Worm (Caenorhabditis elegans) whole organism, mixed stage, embryonic: Measurements from ENCODE around the gene sri-65.

Experiments
- M03D4.4 ChIP-seq: sonication (generic microtip); optimal IDR thresholded peaks from 2 replicates; lab custom pipeline; 2017; ENCODE audit warnings: mild to moderate bottlenecking, missing genetic modification characterization, missing compliant biosample characterization
- bed-3 ChIP-seq: fragments of 200-800 bp; sonication (Bioruptor generic); optimal IDR thresholded peaks from 3 replicates; lab custom pipeline; 2018; ENCODE audit warnings: mild to moderate bottlenecking, missing genetic modification characterization, moderate library complexity, missing compliant biosample characterization
- blmp-1 ChIP-seq: fragments of 150-350 bp; optimal IDR thresholded peaks from 2 replicates; lab custom pipeline; 2014; ENCODE audit warnings: missing biosample characterization, missing genetic modification characterization
- ceh-39 ChIP-seq: fragments of 150-350 bp; optimal IDR thresholded peaks from 2 replicates; lab custom pipeline; 2014; ENCODE audit warnings: missing biosample characterization, missing genetic modification characterization
- ceh-43 ChIP-seq: fragments of 200-800 bp; sonication (Bioruptor generic); optimal IDR thresholded peaks from 2 replicates; lab custom pipeline; 2018; ENCODE audit warnings: mild to moderate bottlenecking, missing genetic modification characterization, moderate library complexity, missing compliant biosample characterization
- ceh-83 ChIP-seq: fragments of 200-800 bp; sonication (Bioruptor generic); optimal IDR thresholded peaks from 2 replicates; lab custom pipeline; 2018; ENCODE audit warnings: mild to moderate bottlenecking, missing genetic modification characterization, missing compliant biosample characterization
- ces-1 ChIP-seq: fragments of 150-350 bp; optimal IDR thresholded peaks from 2 replicates; lab custom pipeline; 2014; ENCODE audit warnings: missing biosample characterization, missing genetic modification reagents, missing genetic modification characterization
- drap-1 ChIP-seq: fragments of 200-800 bp; sonication (Bioruptor generic); optimal IDR thresholded peaks from 3 replicates; lab custom pipeline; 2018; ENCODE audit warnings: mild to moderate bottlenecking, missing genetic modification characterization, missing compliant biosample characterization
- elt-1 ChIP-seq: sonication (generic microtip); optimal IDR thresholded peaks from 2 replicates; lab custom pipeline; 2017; ENCODE audit warnings: missing genetic modification characterization, mild to moderate bottlenecking, missing compliant biosample characterization, antibody characterized with exemption, moderate library complexity, borderline replicate concordance; ENCODE audit not compliant: insufficient read depth
- elt-3 ChIP-seq: fragments of 150-350 bp; optimal IDR thresholded peaks from 2 replicates; lab custom pipeline; 2014; ENCODE audit warnings: missing biosample characterization, missing genetic modification characterization
- flh-1 ChIP-seq: fragments of 200-800 bp; sonication (Bioruptor generic); optimal IDR thresholded peaks from 2 replicates; lab custom pipeline; 2018; ENCODE audit warnings: mild to moderate bottlenecking, missing genetic modification characterization, moderate library complexity, missing compliant biosample characterization
- ham-2 ChIP-seq: fragments of 200-800 bp; sonication (Bioruptor generic); optimal IDR thresholded peaks from 2 replicates; lab custom pipeline; 2018; ENCODE audit warnings: mild to moderate bottlenecking, missing genetic modification characterization, missing compliant biosample characterization
- hlh-1 ChIP-seq: fragments of 150-350 bp; optimal IDR thresholded peaks from 2 replicates; lab custom pipeline; 2014; ENCODE audit warnings: missing biosample characterization, missing genetic modification reagents, missing genetic modification characterization
- lin-13 ChIP-seq: fragments of 150-350 bp; optimal IDR thresholded peaks from 2 replicates; lab custom pipeline; 2014; ENCODE audit warnings: missing biosample characterization, missing genetic modification characterization
- lsy-2 ChIP-seq: fragments of 150-350 bp; optimal IDR thresholded peaks from 2 replicates; lab custom pipeline; 2014; ENCODE audit warnings: missing biosample characterization, missing genetic modification characterization
- mab-5 ChIP-seq: fragments of 150-350 bp; optimal IDR thresholded peaks from 2 replicates; lab custom pipeline; 2014; ENCODE audit warnings: missing biosample characterization, missing genetic modification characterization
- mep-1 ChIP-seq: fragments of 150-350 bp; optimal IDR thresholded peaks from 2 replicates; lab custom pipeline; 2017; ENCODE audit warnings: missing biosample characterization, missing genetic modification reagents, missing genetic modification characterization, inconsistent platforms
- mls-2 ChIP-seq: sonication (generic microtip); optimal IDR thresholded peaks from 2 replicates; lab custom pipeline; 2016; ENCODE audit warnings: mild to moderate bottlenecking, missing genetic modification characterization, moderate library complexity, missing compliant biosample characterization
- nhr-12 ChIP-seq: fragments of 150-350 bp; optimal IDR thresholded peaks from 2 replicates; lab custom pipeline; 2014; ENCODE audit warnings: missing biosample characterization, missing genetic modification characterization
- nhr-2 ChIP-seq: fragments of 150-350 bp; optimal IDR thresholded peaks from 2 replicates; lab custom pipeline; 2014; ENCODE audit warnings: missing biosample characterization, missing genetic modification characterization
- nhr-237 ChIP-seq: fragments of 150-350 bp; optimal IDR thresholded peaks from 2 replicates; lab custom pipeline; 2014; ENCODE audit warnings: missing biosample characterization, missing genetic modification characterization
- nhr-28 ChIP-seq: fragments of 150-350 bp; optimal IDR thresholded peaks from 2 replicates; lab custom pipeline; 2014; ENCODE audit warnings: missing biosample characterization, missing genetic modification characterization
- nhr-76 ChIP-seq: sonication (generic microtip); optimal IDR thresholded peaks from 2 replicates; lab custom pipeline; 2017; ENCODE audit warnings: missing biosample characterization, missing genetic modification characterization
- pha-4 ChIP-seq: fragments of 150-350 bp; optimal IDR thresholded peaks from 2 replicates; lab custom pipeline; 2018; ENCODE audit warnings: missing biosample characterization, missing genetic modification reagents, missing genetic modification characterization
- snpc-4 ChIP-seq: fragments of 150-350 bp; optimal IDR thresholded peaks from 2 replicates; lab custom pipeline; 2014; ENCODE audit warnings: missing biosample characterization, missing genetic modification characterization
- sptf-1 ChIP-seq: sonication (generic microtip); optimal IDR thresholded peaks from 2 replicates; lab custom pipeline; 2017; ENCODE audit warnings: mild to moderate bottlenecking, missing genetic modification characterization, moderate library complexity, missing compliant biosample characterization
- tbx-8 ChIP-seq: fragments of 200-800 bp; sonication (Bioruptor generic); optimal IDR thresholded peaks from 2 replicates; lab custom pipeline; 2018; ENCODE audit warnings: mild to moderate bottlenecking, missing genetic modification characterization, moderate library complexity, missing compliant biosample characterization
- unc-39 ChIP-seq: fragments of 150-350 bp; optimal IDR thresholded peaks from 2 replicates; lab custom pipeline; 2014; ENCODE audit warnings: missing biosample characterization, missing genetic modification characterization
- unc-62 ChIP-seq: fragments of 150-350 bp; optimal IDR thresholded peaks from 2 replicates; lab custom pipeline; 2014; ENCODE audit warnings: missing biosample characterization, missing genetic modification reagents, missing genetic modification characterization
- zip-8 ChIP-seq: fragments of 150-350 bp; optimal IDR thresholded peaks from 2 replicates; lab custom pipeline; 2014; ENCODE audit warnings: missing biosample characterization, missing genetic modification characterization
- ztf-11 ChIP-seq: fragments of 150-350 bp; optimal IDR thresholded peaks from 2 replicates; lab custom pipeline; 2014; ENCODE audit warnings: missing biosample characterization, missing genetic modification characterization

Gene sri-65

DNA sequence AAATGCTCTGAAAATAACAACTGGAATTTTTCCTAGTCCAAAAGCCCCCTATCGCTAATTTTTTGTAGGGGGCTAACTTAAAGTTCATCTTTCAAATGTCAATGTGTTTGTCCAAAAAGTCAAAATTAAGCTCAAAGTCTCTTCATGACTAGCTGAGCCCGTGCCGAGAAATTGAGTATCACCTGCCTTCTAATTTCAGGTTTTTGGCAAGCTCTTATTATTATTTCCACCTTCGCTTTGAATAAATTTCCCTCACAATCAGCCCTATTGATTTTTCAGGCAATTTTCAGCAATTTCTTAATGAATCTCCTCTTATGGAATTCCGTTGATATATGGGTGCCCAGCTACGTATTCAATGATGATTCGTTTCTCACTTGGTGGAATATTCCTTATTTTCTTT lies 11.2 kb upstream of the sri-65 start, which contains the start of gene sre-36:
TSS of gene sre-36 (plus strand) at position 301 of the 400 bp plus-strand sequence.
- TF ChIP-seq blmp-1 (tag; lab: Kevin White, UChicago) (no peak), unc-39 (tag; lab: Kevin White, UChicago) (no peak), nhr-12 (tag; lab: Kevin White, UChicago) (no peak), pha-4 (tag; lab: Kevin White, UChicago) (no peak), elt-1 (no peak), lsy-2 (tag; lab: Kevin White, UChicago) (no peak), M03D4.4 (tag; lab: Kevin White, UChicago) (no peak), mab-5 (tag; lab: Kevin White, UChicago) (no peak), hlh-1 (tag; lab: Kevin White, UChicago) (no peak), mep-1 (tag; lab: Kevin White, UChicago) (no peak), zip-8 (tag; lab: Kevin White, UChicago) (no peak), ztf-11 (tag; lab: Kevin White, UChicago) (no peak), snpc-4 (tag; lab: Kevin White, UChicago) (no peak), nhr-28 (no peak), tbx-8 (GFP tag; lab: Kevin White, UChicago) (no peak), flh-1 (GFP tag; lab: Kevin White, UChicago) (no peak), ceh-83 (GFP tag; lab: Kevin White, UChicago) (no peak)

ce11 chrV:16395739-16396138 lies 7.6 kb upstream of the sri-65 start, which contains the start of gene F13A7.12:
Gene F13A7.12 (plus strand): TSS chrV:16396039.
- no peak for TF ChIP-seq nhr-76 (tag; lab: Kevin White, UChicago)
- TF ChIP-seq elt-3 (tag; lab: Kevin White, UChicago) = no peak
- TF ChIP-seq, all 35 proteins: peak for 0

ce11 chrV:16395131-16395530 lies 7.0 kb upstream of the sri-65 start, which contains the start of gene F13A7.11:
Gene F13A7.11 (minus strand): TSS chrV:16395304.
- TF ChIP-seq nhr-76 (tag; lab: Kevin White, UChicago) (no peak), elt-1 (no peak), ceh-43 (no peak), hlh-1 (tag; lab: Kevin White, UChicago) (no peak), mls-2 (tag; lab: Kevin White, UChicago) (no peak), lin-13 (tag; lab: Kevin White, UChicago) (no peak), M03D4.4 (tag; lab: Kevin White, UChicago) (no peak), sptf-1 (tag; lab: Kevin White, UChicago) (no peak), tbx-8 (GFP tag; lab: Kevin White, UChicago) (no peak), nhr-2 (tag; lab: Kevin White, UChicago) (no peak), ham-2 (GFP tag; lab: Kevin White, UChicago) (no peak), flh-1 (GFP tag; lab: Kevin White, UChicago) (no peak), blmp-1 (tag; lab: Kevin White, UChicago) (no peak), ceh-39 (tag; lab: Kevin White, UChicago) (no peak), unc-39 (tag; lab: Kevin White, UChicago) (no peak), drap-1 (GFP tag; lab: Kevin White, UChicago) (no peak), nhr-28 (no peak), bed-3 (GFP tag; lab: Kevin White, UChicago) (no peak)

DNA sequence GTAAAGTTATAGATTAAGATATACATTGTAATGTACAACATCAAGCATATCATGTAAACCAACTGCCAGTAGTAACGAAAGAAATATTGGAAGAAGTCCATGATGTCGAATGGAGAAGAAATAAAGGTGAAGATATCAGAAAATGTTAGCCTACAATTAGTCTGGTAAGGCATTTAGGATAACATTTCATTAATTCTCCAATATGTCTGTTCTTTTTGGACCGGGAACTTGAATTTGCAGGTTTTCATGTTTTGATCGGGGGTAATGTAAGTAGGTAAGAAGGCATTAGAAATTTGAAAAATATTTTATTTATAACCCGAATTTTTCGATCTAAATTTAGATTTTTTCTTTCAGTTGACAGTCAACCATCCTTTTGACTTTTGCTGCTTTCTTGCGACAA lies 5.6 kb upstream of the sri-65 start, which contains the start of gene srd-63:
TSS of gene srd-63 (minus strand) at position 101 of the 400 bp plus-strand sequence.
- TF ChIP-seq mep-1 (tag; lab: Kevin White, UChicago) (no peak), nhr-237 (tag; lab: Kevin White, UChicago) (no peak)

- TF ChIP-seq elt-3 (tag; lab: Kevin White, UChicago) (no peak), ceh-43 (no peak), elt-1 (no peak), snpc-4 (tag; lab: Kevin White, UChicago) (no peak), unc-39 (tag; lab: Kevin White, UChicago) (no peak), pha-4 (tag; lab: Kevin White, UChicago) (no peak), ham-2 (GFP tag; lab: Kevin White, UChicago) (no peak), mls-2 (tag; lab: Kevin White, UChicago) (no peak), hlh-1 (tag; lab: Kevin White, UChicago) (no peak), tbx-8 (GFP tag; lab: Kevin White, UChicago) (no peak), unc-62 (GFP tag; lab: Kevin White, UChicago) (no peak), nhr-76 (tag; lab: Kevin White, UChicago) (no peak), nhr-28 (no peak), ces-1 (no peak), nhr-2 (tag; lab: Kevin White, UChicago) (no peak)
Measured at ce11 chrV:16390655-16391054, 2.5 kb upstream of the sri-65 start, which contains the start of gene gst-44. Gene gst-44 (plus strand): TSS chrV:16390891.
